Worm (Caenorhabditis elegans) whole organism, L2 larva: ENCODE results near the gene ncs-1.

Source experiments
- ama-1 ChIP-seq: fragments of 150-350 bp; optimal IDR thresholded peaks from 2 replicates; lab custom pipeline; 2018; ENCODE audit warnings: inconsistent platforms
- ceh-16 ChIP-seq: fragments of 150-350 bp; optimal IDR thresholded peaks from 2 replicates; lab custom pipeline; 2014; ENCODE audit warnings: missing biosample characterization, missing genetic modification characterization
- fos-1 ChIP-seq: fragments of 150-350 bp; optimal IDR thresholded peaks from 2 replicates; lab custom pipeline; 2014; ENCODE audit warnings: missing biosample characterization, missing genetic modification characterization
- nhr-11 ChIP-seq: fragments of 150-350 bp; optimal IDR thresholded peaks from 2 replicates; lab custom pipeline; 2014; ENCODE audit warnings: missing biosample characterization, missing genetic modification characterization
- nhr-12 ChIP-seq: fragments of 150-350 bp; optimal IDR thresholded peaks from 2 replicates; lab custom pipeline; 2014; ENCODE audit warnings: missing biosample characterization, missing genetic modification characterization
- nhr-237 ChIP-seq: fragments of 150-350 bp; optimal IDR thresholded peaks from 2 replicates; lab custom pipeline; 2014; ENCODE audit warnings: missing biosample characterization, missing genetic modification characterization
- nhr-77 ChIP-seq: fragments of 150-350 bp; optimal IDR thresholded peaks from 2 replicates; lab custom pipeline; 2014; ENCODE audit warnings: missing biosample characterization, missing genetic modification characterization
- snpc-4 ChIP-seq: fragments of 150-350 bp; optimal IDR thresholded peaks from 2 replicates; lab custom pipeline; 2014; ENCODE audit warnings: missing biosample characterization, missing genetic modification characterization
- unc-62 ChIP-seq: fragments of 150-350 bp; optimal IDR thresholded peaks from 2 replicates; lab custom pipeline; 2014; ENCODE audit warnings: missing biosample characterization, missing genetic modification reagents, missing genetic modification characterization
- zag-1 ChIP-seq: fragments of 150-350 bp; optimal IDR thresholded peaks from 2 replicates; lab custom pipeline; 2014; ENCODE audit warnings: missing biosample characterization, missing genetic modification characterization
- ztf-1 ChIP-seq: fragments of 200-800 bp; sonication (Bioruptor generic); conservative IDR thresholded peaks from 2 replicates; pipeline ENCODE4 v1.3.6; 2022; ENCODE audit warnings: missing genetic modification characterization, missing compliant biosample characterization

DNA sequence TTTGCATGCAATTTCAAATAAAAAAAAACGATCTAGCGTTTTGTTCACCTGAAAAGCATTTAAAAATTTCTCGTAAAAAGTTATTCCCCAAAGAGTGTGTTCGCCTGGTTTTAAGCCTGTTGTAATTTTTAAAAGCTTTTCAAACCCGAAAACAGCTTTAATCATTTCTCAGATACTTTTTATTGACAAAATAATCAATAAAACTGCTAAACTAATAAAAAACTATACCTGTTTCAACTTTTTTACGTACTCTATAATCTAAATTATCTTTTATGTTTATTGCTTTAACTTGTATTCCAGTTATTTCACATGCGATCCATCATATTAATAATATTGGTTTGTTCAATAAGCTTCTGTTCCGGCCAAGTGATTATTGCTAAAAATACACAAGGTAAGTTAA lies 41.0 kb upstream of the ncs-1 start, which contains the start of gene cutl-21:
- TF ChIP-seq ama-1 (lab: Kevin White, UChicago), result no peak
- no peak for TF ChIP-seq fos-1
- no peak for TF ChIP-seq nhr-12
- no peak for TF ChIP-seq unc-62 (GFP tag; lab: Kevin White, UChicago)
- TF ChIP-seq nhr-237 (tag; lab: Kevin White, UChicago), result no peak
- TF ChIP-seq zag-1, result no peak
- no peak for TF ChIP-seq nhr-77 (tag; lab: Kevin White, UChicago)
- no peak for TF ChIP-seq ztf-1 (GFP tag; lab: Robert Waterston, UW)
- no peak for TF ChIP-seq snpc-4 (tag; lab: Kevin White, UChicago)
- TF ChIP-seq nhr-11 (tag; lab: Kevin White, UChicago), result no peak
- TF ChIP-seq ceh-16, result no peak
